Fruit fly (Drosophila melanogaster) whole organism, wandering third instar larva: ENCODE results near the gene Hecw.

Experiments
- Abd-B ChIP-seq: fragments of >200 bp; optimal IDR thresholded peaks from 2 replicates; lab custom pipeline; 2017; ENCODE audit warnings: missing biosample characterization, missing genetic modification characterization
- CG32264 ChIP-seq: fragments of 200-800 bp; sonication (Bioruptor generic); optimal IDR thresholded peaks from 2 replicates; lab custom pipeline; 2016; ENCODE audit warnings: missing biosample characterization, missing genetic modification characterization
- CG9705 ChIP-seq: fragments of 200-800 bp; sonication (Bioruptor generic); optimal IDR thresholded peaks from 2 replicates; lab custom pipeline; 2018; ENCODE audit warnings: missing biosample characterization, mild to moderate bottlenecking, missing genetic modification characterization
- CrebA ChIP-seq: fragments of 200-800 bp; sonication (Bioruptor generic); optimal IDR thresholded peaks from 2 replicates; lab custom pipeline; 2016; ENCODE audit warnings: missing biosample characterization, mild to moderate bottlenecking, missing genetic modification characterization, borderline replicate concordance
- Dfd ChIP-seq: fragments of >200 bp; optimal IDR thresholded peaks from 2 replicates; lab custom pipeline; 2017; ENCODE audit warnings: missing biosample characterization, missing genetic modification characterization
- Dif ChIP-seq: fragments of 200-275, 200-300 bp; sonication (Bioruptor generic); optimal IDR thresholded peaks from 2 replicates; lab custom pipeline; 2018; ENCODE audit warnings: missing biosample characterization, missing genetic modification characterization; ENCODE audit not compliant: partially characterized antibody
- GATAd ChIP-seq: sonication (Bioruptor generic); optimal IDR thresholded peaks from 2 replicates; lab custom pipeline; 2016; ENCODE audit warnings: missing biosample characterization, missing genetic modification characterization
- HLH106 ChIP-seq: fragments of 200-800 bp; optimal IDR thresholded peaks from 3 replicates; lab custom pipeline; 2019; ENCODE audit warnings: missing biosample characterization, mild to moderate bottlenecking, missing genetic modification characterization, moderate library complexity
- Hnf4 ChIP-seq: fragments of 200-800 bp; sonication (Bioruptor generic); optimal IDR thresholded peaks from 2 replicates; lab custom pipeline; 2016; ENCODE audit warnings: missing biosample characterization, mild to moderate bottlenecking, missing genetic modification characterization
- Hr78 ChIP-seq: fragments of >200 bp; optimal IDR thresholded peaks from 2 replicates; lab custom pipeline; 2017; ENCODE audit warnings: missing biosample characterization, missing genetic modification characterization
- Hr83 ChIP-seq: fragments of 200-300 bp; sonication (Bioruptor generic); optimal IDR thresholded peaks from 2 replicates; lab custom pipeline; 2016; ENCODE audit warnings: missing biosample characterization, mild to moderate bottlenecking, missing genetic modification characterization, moderate library complexity; ENCODE audit not compliant: poor library complexity, severe bottlenecking
- Jra ChIP-seq: sonication (Bioruptor generic); optimal IDR thresholded peaks from 2 replicates; lab custom pipeline; 2016; ENCODE audit warnings: missing biosample characterization, missing genetic modification characterization
- Mio ChIP-seq: sonication (Bioruptor generic); optimal IDR thresholded peaks from 2 replicates; lab custom pipeline; 2016; ENCODE audit warnings: missing biosample characterization, missing genetic modification characterization
- Myc ChIP-seq: fragments of >200 bp; optimal IDR thresholded peaks from 2 replicates; lab custom pipeline; 2017
- N ChIP-seq: fragments of >200 bp; optimal IDR thresholded peaks from 2 replicates; lab custom pipeline; 2018; ENCODE audit warnings: missing biosample characterization, missing external identifiers, missing genetic modification characterization
- OdsH ChIP-seq: fragments of 200-800 bp; sonication (Bioruptor generic); optimal IDR thresholded peaks from 2 replicates; lab custom pipeline; 2016; ENCODE audit warnings: missing biosample characterization, mild to moderate bottlenecking, missing genetic modification characterization
- Rel ChIP-seq, 2 experiments: fragments of 200-800 bp; sonication (Bioruptor generic) in 1 of 2; optimal IDR thresholded peaks; 2 replicates in 1 of 2; 3 replicates in 1 of 2; lab custom pipeline; 2016 to 2019; ENCODE audit warnings: mild to moderate bottlenecking in 2 of 2, missing biosample characterization in 2 of 2, missing genetic modification characterization in 2 of 2, moderate library complexity in 1 of 2
- Sp1 ChIP-seq: fragments of 200-800 bp; sonication (Bioruptor generic); optimal IDR thresholded peaks from 3 replicates; lab custom pipeline; 2019; ENCODE audit warnings: missing biosample characterization, mild to moderate bottlenecking, missing genetic modification characterization, moderate library complexity
- Vsx2 ChIP-seq: fragments of 200-300, 225-300 bp; sonication (Bioruptor generic); optimal IDR thresholded peaks from 2 replicates; lab custom pipeline; 2018; ENCODE audit warnings: missing biosample characterization, missing genetic modification characterization; ENCODE audit not compliant: partially characterized antibody
- br ChIP-seq: fragments of 200-800 bp; sonication (Bioruptor generic); optimal IDR thresholded peaks from 2 replicates; lab custom pipeline; 2016; ENCODE audit warnings: missing biosample characterization, missing genetic modification characterization
- brk ChIP-seq: fragments of 200-800 bp; sonication (Bioruptor generic); optimal IDR thresholded peaks from 2 replicates; lab custom pipeline; 2016; ENCODE audit warnings: missing biosample characterization, mild to moderate bottlenecking, missing genetic modification characterization
- dl ChIP-seq, 2 experiments: fragments of 175-275, 200-275 bp in 1 of 2; fragments of 200-275 bp in 1 of 2; sonication (Bioruptor generic); optimal IDR thresholded peaks; lab custom pipeline; 2018; ENCODE audit warnings: mild to moderate bottlenecking in 2 of 2, missing biosample characterization in 2 of 2, missing genetic modification characterization in 2 of 2, moderate library complexity in 2 of 2; ENCODE audit not compliant: partially characterized antibody in 2 of 2, insufficient read depth in 1 of 2
- dmrt93B ChIP-seq: fragments of 200-800 bp; sonication (Bioruptor generic); optimal IDR thresholded peaks from 2 replicates; lab custom pipeline; 2018; ENCODE audit warnings: missing biosample characterization, mild to moderate bottlenecking, missing genetic modification characterization
- dsf ChIP-seq: sonication (Bioruptor generic); optimal IDR thresholded peaks from 2 replicates; lab custom pipeline; 2016; ENCODE audit warnings: missing biosample characterization, missing genetic modification characterization, borderline replicate concordance
- ey ChIP-seq: fragments of 200-800 bp; sonication (Bioruptor generic); optimal IDR thresholded peaks from 2 replicates; lab custom pipeline; 2016; ENCODE audit warnings: missing biosample characterization, missing genetic modification characterization
- foxo ChIP-seq, 2 experiments: fragments of 200-800 bp; sonication (Bioruptor generic); optimal IDR thresholded peaks; 2 replicates in 1 of 2; 3 replicates in 1 of 2; lab custom pipeline; 2016 to 2017; ENCODE audit warnings: missing biosample characterization in 2 of 2, missing genetic modification characterization in 2 of 2
- fru ChIP-seq: fragments of 200-800 bp; sonication (Bioruptor generic); optimal IDR thresholded peaks from 3 replicates; lab custom pipeline; 2016; ENCODE audit warnings: missing biosample characterization, mild to moderate bottlenecking, missing genetic modification characterization
- h ChIP-seq: fragments of 200-800 bp; sonication (Bioruptor generic); optimal IDR thresholded peaks from 3 replicates; lab custom pipeline; 2016; ENCODE audit warnings: missing biosample characterization, mild to moderate bottlenecking, missing genetic modification characterization
- jim ChIP-seq: fragments of 175-275, 200-325 bp; sonication (Bioruptor generic); optimal IDR thresholded peaks from 2 replicates; lab custom pipeline; 2016; ENCODE audit warnings: missing biosample characterization, mild to moderate bottlenecking, missing genetic modification characterization
- lola ChIP-seq: fragments of >200 bp; optimal IDR thresholded peaks from 2 replicates; lab custom pipeline; 2017; ENCODE audit warnings: missing biosample characterization, missing genetic modification characterization
- pan ChIP-seq: fragments of >200 bp; optimal IDR thresholded peaks from 2 replicates; lab custom pipeline; 2017
- psq ChIP-seq: fragments of 200-800 bp; sonication (Bioruptor generic); optimal IDR thresholded peaks from 3 replicates; lab custom pipeline; 2017; ENCODE audit warnings: missing biosample characterization, mild to moderate bottlenecking, missing genetic modification characterization, moderate library complexity
- rgr ChIP-seq: fragments of 200-800 bp; sonication (Bioruptor generic); optimal IDR thresholded peaks from 3 replicates; lab custom pipeline; 2016; ENCODE audit warnings: missing biosample characterization, mild to moderate bottlenecking, missing genetic modification characterization
- sage ChIP-seq: fragments of 200-800 bp; sonication (Bioruptor generic); optimal IDR thresholded peaks from 2 replicates; lab custom pipeline; 2016; ENCODE audit warnings: missing biosample characterization, mild to moderate bottlenecking, missing genetic modification characterization
- sv ChIP-seq: fragments of 200-800 bp; sonication (Bioruptor generic); optimal IDR thresholded peaks from 3 replicates; lab custom pipeline; 2016; ENCODE audit warnings: missing biosample characterization, missing genetic modification characterization
- tai ChIP-seq: sonication (Bioruptor generic); optimal IDR thresholded peaks from 2 replicates; lab custom pipeline; 2016; ENCODE audit warnings: missing biosample characterization, missing genetic modification characterization
- usp ChIP-seq: fragments of >200 bp; optimal IDR thresholded peaks from 2 replicates; lab custom pipeline; 2017; ENCODE audit warnings: missing biosample characterization, missing genetic modification characterization
- woc ChIP-seq: sonication (Bioruptor generic); optimal IDR thresholded peaks from 2 replicates; lab custom pipeline; 2016; ENCODE audit warnings: missing biosample characterization, mild to moderate bottlenecking, missing genetic modification characterization

The Hecw gene

DNA sequence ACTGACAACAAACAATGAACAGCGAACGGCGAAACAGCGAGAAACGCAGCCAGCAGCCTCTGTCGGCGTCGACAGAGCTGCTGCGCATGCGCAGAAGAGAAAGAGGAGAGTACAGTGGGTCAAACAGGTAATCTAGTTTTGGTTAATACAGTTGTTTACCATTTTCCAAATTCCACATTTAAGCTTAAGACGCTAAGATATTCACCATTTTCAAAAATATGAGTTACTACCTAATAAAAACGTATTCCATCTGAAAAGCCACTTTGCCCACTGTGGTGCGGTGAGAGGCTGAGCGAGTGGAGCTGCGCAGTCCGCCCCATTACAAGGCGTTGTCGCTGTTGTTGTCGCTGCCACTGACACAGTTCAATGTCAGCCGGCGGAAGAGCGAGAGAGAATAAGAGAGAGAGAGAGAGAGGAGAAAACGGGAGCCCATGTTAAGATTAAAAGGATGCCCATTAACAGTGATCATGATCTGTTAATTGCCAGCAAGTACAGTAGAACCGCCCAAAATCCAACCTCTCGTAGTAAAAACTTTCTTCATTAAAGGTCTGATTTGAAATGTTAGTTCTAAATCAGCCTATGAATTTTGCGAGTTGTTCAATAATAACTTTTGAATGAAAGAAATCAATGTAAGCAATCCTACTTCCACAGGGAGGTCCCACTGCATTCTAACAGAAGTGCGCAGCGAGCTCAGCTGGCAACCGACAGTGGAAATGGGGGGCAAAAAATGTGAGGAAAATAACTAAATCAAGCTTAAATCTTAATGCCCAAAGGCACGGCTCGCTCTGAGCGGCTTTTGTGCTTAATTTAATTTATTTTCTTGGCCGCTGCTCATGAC is 42.2 kb downstream of the Hecw start:
- TF ChIP-seq Dfd (GFP tag; lab: Kevin White, UChicago): no peak
- TF ChIP-seq psq: peak; percentile 95
- no peak for TF ChIP-seq usp (GFP tag; lab: Kevin White, UChicago)
- peak; percentile 15 for TF ChIP-seq CrebA (GFP tag; lab: Kevin White, UChicago)
- TF ChIP-seq br: peak; percentile 96
- no peak for TF ChIP-seq Myc (lab: Kevin White, UChicago)
- TF ChIP-seq N (GFP tag; lab: Kevin White, UChicago): no peak
- TF ChIP-seq OdsH (GFP tag; lab: Kevin White, UChicago): peak; percentile 94
- no peak for TF ChIP-seq Abd-B (GFP tag; lab: Kevin White, UChicago)
- TF ChIP-seq Mio: peak; percentile 63
- peak; percentile 97 for TF ChIP-seq ey
- TF ChIP-seq Dif (GFP tag; lab: Kevin White, UChicago): peak; percentile 16
- TF ChIP-seq pan: no peak
- TF ChIP-seq dsf: peak; percentile 68
- TF ChIP-seq jim: no peak
- no peak for TF ChIP-seq dl (GFP tag; optimal IDR thresholded peaks at IDR 0.05; lab: Kevin White, UChicago; ENCODE audit: insufficient read depth in 1 of 2, partially characterized antibody in 2 of 2)
- TF ChIP-seq HLH106 (tag; lab: Kevin White, UChicago): peak; percentile 96
- TF ChIP-seq foxo (GFP tag; optimal IDR thresholded peaks at IDR 0.05; lab: Kevin White, UChicago): peak; percentile 61 to 98
- TF ChIP-seq Sp1 (GFP tag; lab: Kevin White, UChicago): peak; percentile 95
- TF ChIP-seq lola (GFP tag; lab: Kevin White, UChicago): no peak
- peak; percentile 94 for TF ChIP-seq Hnf4 (GFP tag; lab: Kevin White, UChicago)
- peak; percentile 71 for TF ChIP-seq CG9705 (GFP tag; lab: Kevin White, UChicago)
- TF ChIP-seq brk (GFP tag; lab: Kevin White, UChicago): peak; percentile 81
- TF ChIP-seq tai (GFP tag; lab: Kevin White, UChicago): peak; percentile 87
- TF ChIP-seq rgr (GFP tag; lab: Kevin White, UChicago): peak; percentile 96
- peak; percentile 79 for TF ChIP-seq GATAd (GFP tag; lab: Kevin White, UChicago)
- TF ChIP-seq Rel (GFP tag; optimal IDR thresholded peaks at IDR 0.05; lab: Kevin White, UChicago): peak; percentile 88
- peak; percentile 72 for TF ChIP-seq Rel (tag; optimal IDR thresholded peaks at IDR 0.05; lab: Kevin White, UChicago)
- peak; percentile 98 for TF ChIP-seq fru
- TF ChIP-seq Hr83 (GFP tag; lab: Kevin White, UChicago): peak; percentile 68
- peak; percentile 90 for TF ChIP-seq Jra (GFP tag; lab: Kevin White, UChicago)
- peak; percentile 96 for TF ChIP-seq woc (GFP tag; lab: Kevin White, UChicago)
- no peak for TF ChIP-seq Hr78
- peak; percentile 91 for TF ChIP-seq CG32264 (GFP tag; lab: Kevin White, UChicago)
- peak; percentile 98 for TF ChIP-seq h
- TF ChIP-seq sage (GFP tag; lab: Kevin White, UChicago): peak; percentile 93
- no peak for TF ChIP-seq Vsx2 (GFP tag; lab: Kevin White, UChicago)
- peak; percentile 94 for TF ChIP-seq dmrt93B (GFP tag; lab: Kevin White, UChicago)
- TF ChIP-seq sv (GFP tag; lab: Kevin White, UChicago): peak; percentile 93

DNA sequence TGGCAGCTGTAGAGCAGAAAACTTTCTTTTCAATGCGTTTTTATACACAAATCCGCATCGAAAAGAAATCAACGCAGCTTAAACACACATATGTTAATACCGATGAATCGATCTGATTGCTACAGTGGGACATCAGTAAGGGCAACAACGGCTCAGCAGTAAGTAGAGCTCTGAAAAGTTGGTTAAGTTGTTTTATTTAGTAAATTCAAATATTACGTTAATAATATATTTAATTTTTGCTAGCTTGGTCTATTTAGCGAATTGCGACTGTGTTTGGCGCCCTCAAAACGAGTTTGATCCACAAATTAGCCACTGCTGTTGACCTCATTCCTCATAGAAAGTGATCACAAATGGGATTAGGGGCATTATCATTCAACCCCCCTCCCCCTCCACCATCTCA is 43.3 kb downstream of the Hecw start:
- TF ChIP-seq dmrt93B (GFP tag; lab: Kevin White, UChicago) (peak; percentile 30), dsf (no peak), Dfd (GFP tag; lab: Kevin White, UChicago) (no peak), psq (no peak), OdsH (GFP tag; lab: Kevin White, UChicago) (no peak), jim (no peak), Hr83 (GFP tag; lab: Kevin White, UChicago) (no peak), Sp1 (GFP tag; lab: Kevin White, UChicago) (no peak), Vsx2 (GFP tag; lab: Kevin White, UChicago) (no peak), Rel (GFP tag; optimal IDR thresholded peaks at IDR 0.05; lab: Kevin White, UChicago) (no peak), Rel (tag; optimal IDR thresholded peaks at IDR 0.05; lab: Kevin White, UChicago) (no peak), ey (no peak), dl (GFP tag; optimal IDR thresholded peaks at IDR 0.05; lab: Kevin White, UChicago; ENCODE audit: insufficient read depth in 1 of 2, partially characterized antibody in 2 of 2) (no peak), pan (no peak), h (peak; percentile 13), CrebA (GFP tag; lab: Kevin White, UChicago) (no peak), Abd-B (GFP tag; lab: Kevin White, UChicago) (no peak), woc (GFP tag; lab: Kevin White, UChicago) (no peak), Dif (GFP tag; lab: Kevin White, UChicago) (no peak), sv (GFP tag; lab: Kevin White, UChicago) (no peak), foxo (GFP tag; optimal IDR thresholded peaks at IDR 0.05; lab: Kevin White, UChicago) (peak in 1 of 2 experiments; percentile 30), HLH106 (tag; lab: Kevin White, UChicago) (peak; percentile 45), Mio (no peak), fru (no peak), rgr (GFP tag; lab: Kevin White, UChicago) (no peak), Myc (lab: Kevin White, UChicago) (no peak), CG9705 (GFP tag; lab: Kevin White, UChicago) (no peak), Hnf4 (GFP tag; lab: Kevin White, UChicago) (no peak)
